Fruit fly (Drosophila melanogaster): ENCODE results near the gene CG14777.

Gene CG14777

dm6 chrX:1512753-1513226 is 46.9 kb downstream of the CG14777 start, which contains the start of gene CG14795 (continued):
- TF ChIP-seq CG11093 (GFP tag; IDR thresholded peaks at IDR 0.05) (no peak), nau (GFP tag; optimal IDR thresholded peaks at IDR 0.05) (no peak), vfl (GFP tag; optimal IDR thresholded peaks at IDR 0.05) (no peak), CG1792 (GFP tag; optimal IDR thresholded peaks at IDR 0.05) (peak; percentile 66), so (GFP tag; IDR thresholded peaks at IDR 0.05) (no peak), CG7556 (GFP tag; optimal IDR thresholded peaks at IDR 0.05) (peak; percentile 3), CG12071 (GFP tag; optimal IDR thresholded peaks at IDR 0.05) (no peak), aop (GFP tag; IDR thresholded peaks at IDR 0.05) (no peak), sc (optimal IDR thresholded peaks at IDR 0.05) (no peak), sc (GFP tag; optimal IDR thresholded peaks at IDR 0.05) (no peak), CG8478 (optimal IDR thresholded peaks at IDR 0.05) (no peak), tx (GFP tag; optimal IDR thresholded peaks at IDR 0.05) (no peak), Adf1 (GFP tag; IDR thresholded peaks at IDR 0.05) (peak; percentile 38), mld (GFP tag; IDR thresholded peaks at IDR 0.05; ENCODE audit: partially characterized antibody) (peak; percentile 94), Oaz (GFP tag; IDR thresholded peaks at IDR 0.05) (no peak), CG13296 (GFP tag; optimal IDR thresholded peaks at IDR 0.05) (no peak), Hr39 (optimal IDR thresholded peaks at IDR 0.05) (no peak), Bdp1 (GFP tag; optimal IDR thresholded peaks at IDR 0.05) (peak; percentile 18), odd (GFP tag; optimal IDR thresholded peaks at IDR 0.05) (no peak), Med (GFP tag) (peak; percentile 89), CG3847 (GFP tag; IDR thresholded peaks at IDR 0.05) (peak; percentile 71), bbx (GFP tag; IDR thresholded peaks at IDR 0.05; ENCODE audit: partially characterized antibody) (peak; percentile 97), CG2199 (GFP tag; IDR thresholded peaks at IDR 0.05) (no peak), az2 (GFP tag; optimal IDR thresholded peaks at IDR 0.05) (no peak), CG1529 (GFP tag; optimal IDR thresholded peaks at IDR 0.05) (no peak), D19A (tag; optimal IDR thresholded peaks at IDR 0.05) (no peak), CG14667 (GFP tag; IDR thresholded peaks at IDR 0.05) (no peak), Gsc (GFP tag; IDR thresholded peaks at IDR 0.05) (no peak), CG8765 (GFP tag; IDR thresholded peaks at IDR 0.05) (no peak), CG12236 (GFP tag; optimal IDR thresholded peaks at IDR 0.05) (no peak), zen (tag; optimal IDR thresholded peaks at IDR 0.05) (peak; percentile 78), Hand (GFP tag; optimal IDR thresholded peaks at IDR 0.05) (no peak), dysf (GFP tag; IDR thresholded peaks at IDR 0.05) (no peak), croc (GFP tag; conservative IDR thresholded peaks at IDR 0.05) (no peak), CG8290 (GFP tag; optimal IDR thresholded peaks at IDR 0.05) (no peak), CG8290 (tag; optimal IDR thresholded peaks at IDR 0.05) (peak in 1 of 2 experiments; percentile 81), z (GFP tag; IDR thresholded peaks at IDR 0.05) (no peak), CG16863 (GFP tag; optimal IDR thresholded peaks at IDR 0.05) (no peak), bsh (GFP tag; optimal IDR thresholded peaks at IDR 0.05) (no peak), fd96Cb (tag; optimal IDR thresholded peaks at IDR 0.05) (no peak), chif (GFP tag; optimal IDR thresholded peaks at IDR 0.05) (peak in 1 of 2 experiments; percentile 2), MESR4 (GFP tag; optimal IDR thresholded peaks at IDR 0.05) (peak; percentile 91), disco-r (GFP tag; optimal IDR thresholded peaks at IDR 0.05) (no peak), run (tag; optimal IDR thresholded peaks at IDR 0.05) (no peak), slou (GFP tag; optimal IDR thresholded peaks at IDR 0.05) (no peak), Dll (GFP tag; IDR thresholded peaks at IDR 0.05; ENCODE audit: partially characterized antibody) (peak; percentile 93), CG14860 (GFP tag; IDR thresholded peaks at IDR 0.05; ENCODE audit: partially characterized antibody) (peak; percentile 85), HLHmδ (GFP tag; optimal IDR thresholded peaks at IDR 0.05) (no peak), CG34224 (GFP tag; IDR thresholded peaks at IDR 0.05; ENCODE audit: partially characterized antibody) (peak; percentile 96), CG43689 (GFP tag; IDR thresholded peaks at IDR 0.05) (no peak), CG17361 (GFP tag; IDR thresholded peaks at IDR 0.05) (peak; percentile 14; the same call in 1 of the 3 replicates), CG16779 (GFP tag; IDR thresholded peaks at IDR 0.05) (no peak), CG6689 (GFP tag; IDR thresholded peaks at IDR 0.05) (no peak)

All from whole organism, embryonic.